Fruit fly (Drosophila melanogaster) whole organism, pupa: ENCODE measurements around the gene mTor.

Experiments
- CG13204 ChIP-seq: fragments of 200-800 bp; sonication (Bioruptor generic); optimal IDR thresholded peaks from 2 replicates; lab custom pipeline; 2018; ENCODE audit warnings: missing biosample characterization, mild to moderate bottlenecking, missing genetic modification characterization, moderate library complexity
- CG32121 ChIP-seq: fragments of 200-800 bp; sonication (Bioruptor generic); IDR thresholded peaks from 2 replicates; pipeline ENCODE4 v1.3.6; 2022; ENCODE audit warnings: missing biosample characterization, missing genetic modification characterization
- Ets98B ChIP-seq: fragments of 200-800 bp; sonication (Bioruptor generic); IDR thresholded peaks from 2 replicates; pipeline ENCODE4 v1.3.6; 2022; ENCODE audit warnings: missing biosample characterization, missing genetic modification characterization
- Pif1A ChIP-seq: fragments of 200-800 bp; sonication (Bioruptor generic); optimal IDR thresholded peaks from 3 replicates; lab custom pipeline; 2016; ENCODE audit warnings: missing biosample characterization, missing genetic modification characterization
- gl ChIP-seq: fragments of 200-800 bp; sonication (Bioruptor generic); optimal IDR thresholded peaks from 2 replicates; lab custom pipeline; 2018; ENCODE audit warnings: missing biosample characterization, mild to moderate bottlenecking, missing genetic modification characterization

DNA sequence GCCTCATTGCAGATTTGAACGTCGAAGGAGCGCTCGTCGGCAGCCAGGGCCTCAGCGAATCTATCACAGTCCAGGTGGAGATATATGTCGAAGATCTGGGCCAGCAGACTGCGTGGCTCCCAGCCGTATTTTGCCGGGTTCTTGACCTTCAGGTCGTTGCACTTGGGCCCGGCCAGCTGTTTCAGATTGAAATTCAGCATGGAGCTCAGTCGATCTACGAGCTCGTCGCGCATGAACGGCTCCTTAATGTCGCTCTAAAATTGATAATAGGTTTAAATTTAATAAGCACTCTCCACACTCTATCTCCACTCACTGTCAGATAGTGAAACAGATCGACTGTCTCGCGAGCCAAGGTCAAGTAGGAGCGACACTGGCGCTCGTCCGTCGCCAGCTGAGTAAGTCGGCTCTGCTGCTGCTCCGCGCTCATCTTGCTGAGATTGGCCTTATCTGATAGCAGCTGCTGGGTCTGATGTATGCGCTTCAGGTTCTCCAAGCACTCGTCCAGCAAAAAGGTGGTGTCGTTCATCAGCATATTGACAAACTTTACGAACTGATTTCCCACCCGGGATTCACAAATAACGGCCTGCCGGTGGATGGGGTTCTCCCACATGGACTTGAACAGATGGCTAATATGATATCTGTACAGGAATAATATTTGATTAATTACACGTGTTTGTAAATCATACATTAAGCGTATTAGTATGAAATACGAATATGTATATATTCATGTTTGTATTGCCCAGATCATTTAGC, 9.9 kb downstream of the mTor start:
- TF ChIP-seq Pif1A (GFP tag; lab: Kevin White, UChicago): no peak
- no peak for TF ChIP-seq CG13204
- no peak for TF ChIP-seq Ets98B
- no peak for TF ChIP-seq gl
- no peak for TF ChIP-seq CG32121 (GFP tag; lab: Robert Waterston, UW)
